Worm (Caenorhabditis elegans): ENCODE data around the gene F19B10.3.

DNA sequence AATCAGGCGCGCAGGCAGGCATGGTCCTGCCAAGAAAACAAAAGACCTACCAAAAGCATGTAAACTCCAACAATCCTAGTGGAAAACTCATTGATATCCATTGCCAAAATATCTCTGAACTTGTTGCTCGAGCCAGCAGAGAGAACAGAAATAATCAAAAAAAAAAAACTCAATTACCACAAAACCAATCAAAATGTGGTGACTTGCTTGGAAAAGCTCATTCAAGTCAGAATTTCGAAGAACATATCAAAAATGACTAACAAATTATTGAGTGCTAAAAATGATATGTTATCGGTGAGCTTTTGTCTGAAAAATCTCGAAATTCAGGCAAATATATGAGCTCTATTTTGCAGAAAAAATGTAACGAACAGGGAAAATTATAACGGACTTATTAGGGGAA, 36.7 kb downstream of the F19B10.3 start, which contains the start of gene srx-105:
- TF ChIP-seq let-526 (GFP tag; IDR thresholded peaks at IDR 0.05) (no peak), rcor-1 (GFP tag; IDR thresholded peaks at IDR 0.05) (no peak), B0019.2 (GFP tag; conservative IDR thresholded peaks at IDR 0.05) (no peak), nhr-120 (GFP tag; IDR thresholded peaks at IDR 0.05) (no peak), pha-4 (tag; optimal IDR thresholded peaks at IDR 0.05) (no peak), F49E8.2 (tag; optimal IDR thresholded peaks at IDR 0.05; ENCODE audit: insufficient read depth) (no peak), ztf-18 (tag; optimal IDR thresholded peaks at IDR 0.05) (no peak), efl-1 (GFP tag; optimal IDR thresholded peaks at IDR 0.05) (no peak), unc-62 (GFP tag; optimal IDR thresholded peaks at IDR 0.05) (no peak), T07F8.4 (tag; optimal IDR thresholded peaks at IDR 0.05) (no peak)
